Worm (Caenorhabditis elegans) whole organism, late embryonic: ENCODE results near the gene nhr-193.

Source experiments
- F13H6.1 ChIP-seq: sonication (generic microtip); optimal IDR thresholded peaks from 2 replicates; lab custom pipeline; 2016; ENCODE audit warnings: missing genetic modification characterization, missing compliant biosample characterization
- K02D7.2 ChIP-seq: sonication (generic microtip); optimal IDR thresholded peaks from 2 replicates; lab custom pipeline; 2017; ENCODE audit warnings: mild to moderate bottlenecking, missing genetic modification characterization, missing compliant biosample characterization
- K09A11.1 ChIP-seq: sonication (generic microtip); optimal IDR thresholded peaks from 2 replicates; lab custom pipeline; 2017; ENCODE audit warnings: antibody characterized with exemption, mild to moderate bottlenecking, missing genetic modification characterization, missing compliant biosample characterization; ENCODE audit not compliant: insufficient read depth
- T23F11.4 ChIP-seq: fragments of 200-800 bp; sonication (Bioruptor generic); optimal IDR thresholded peaks from 2 replicates; lab custom pipeline; 2018; ENCODE audit warnings: mild to moderate bottlenecking, missing genetic modification characterization, missing compliant biosample characterization
- Y22D7AL.16 ChIP-seq: sonication (generic microtip); optimal IDR thresholded peaks from 2 replicates; lab custom pipeline; 2016; ENCODE audit warnings: missing genetic modification characterization, missing compliant biosample characterization
- ceh-14 ChIP-seq: sonication (generic microtip); optimal IDR thresholded peaks from 2 replicates; lab custom pipeline; 2016; ENCODE audit warnings: missing genotype, missing genetic modification characterization, missing compliant biosample characterization
- ceh-18 ChIP-seq: sonication (generic microtip); optimal IDR thresholded peaks from 2 replicates; lab custom pipeline; 2016; ENCODE audit warnings: missing genetic modification characterization, missing compliant biosample characterization
- ceh-22 ChIP-seq: sonication (generic microtip); optimal IDR thresholded peaks from 2 replicates; lab custom pipeline; 2017; ENCODE audit warnings: missing biosample characterization, missing genetic modification characterization
- ceh-30 ChIP-seq: fragments of 150-350 bp; optimal IDR thresholded peaks from 2 replicates; lab custom pipeline; 2014; ENCODE audit warnings: missing biosample characterization, missing genetic modification characterization
- ceh-34 ChIP-seq: sonication (generic microtip); optimal IDR thresholded peaks from 2 replicates; lab custom pipeline; 2016; ENCODE audit warnings: mild to moderate bottlenecking, missing genetic modification characterization, missing compliant biosample characterization
- ceh-45 ChIP-seq: fragments of 200-800 bp; sonication (Bioruptor generic); IDR thresholded peaks from 2 replicates; pipeline ENCODE4 v1.3.6; 2022; ENCODE audit warnings: missing genetic modification reagents, missing genetic modification characterization, missing compliant biosample characterization
- ceh-48 ChIP-seq: sonication (generic microtip); optimal IDR thresholded peaks from 2 replicates; lab custom pipeline; 2016; ENCODE audit warnings: missing genetic modification characterization, inconsistent platforms, missing compliant biosample characterization
- ceh-6 ChIP-seq: fragments of 200-800 bp; sonication (Bioruptor generic); optimal IDR thresholded peaks from 2 replicates; lab custom pipeline; 2018; ENCODE audit warnings: mild to moderate bottlenecking, missing genetic modification characterization, missing compliant biosample characterization
- ceh-9 ChIP-seq: sonication (generic microtip); optimal IDR thresholded peaks from 2 replicates; lab custom pipeline; 2016; ENCODE audit warnings: mild to moderate bottlenecking, missing genetic modification characterization, inconsistent platforms, missing compliant biosample characterization
- dve-1 ChIP-seq: sonication (generic microtip); optimal IDR thresholded peaks from 2 replicates; lab custom pipeline; 2017; ENCODE audit warnings: antibody characterized with exemption, mild to moderate bottlenecking, missing genetic modification characterization, missing compliant biosample characterization
- elt-2 ChIP-seq: sonication (generic microtip); optimal IDR thresholded peaks from 2 replicates; lab custom pipeline; 2016; ENCODE audit warnings: missing genetic modification reagents, missing genetic modification characterization, missing compliant biosample characterization
- elt-4 ChIP-seq: sonication (generic microtip); optimal IDR thresholded peaks from 2 replicates; lab custom pipeline; 2016; ENCODE audit warnings: missing genetic modification characterization, missing compliant biosample characterization
- eyg-1 ChIP-seq: sonication (generic microtip); optimal IDR thresholded peaks from 2 replicates; lab custom pipeline; 2016; ENCODE audit warnings: missing genotype, missing genetic modification characterization, missing compliant biosample characterization
- fax-1 ChIP-seq: sonication (generic microtip); optimal IDR thresholded peaks from 2 replicates; lab custom pipeline; 2016; ENCODE audit warnings: missing genotype, missing genetic modification characterization, missing compliant biosample characterization
- fkh-10 ChIP-seq: fragments of 150-350 bp; optimal IDR thresholded peaks from 2 replicates; lab custom pipeline; 2014; ENCODE audit warnings: missing biosample characterization, missing genetic modification reagents, missing genetic modification characterization
- fkh-6 ChIP-seq: sonication (generic microtip); optimal IDR thresholded peaks from 2 replicates; lab custom pipeline; 2016; ENCODE audit warnings: missing genetic modification characterization, missing compliant biosample characterization
- hlh-13 ChIP-seq: fragments of 200-800 bp; sonication (Bioruptor generic); optimal IDR thresholded peaks from 2 replicates; lab custom pipeline; 2018; ENCODE audit warnings: mild to moderate bottlenecking, missing genetic modification characterization, missing compliant biosample characterization
- hlh-15 ChIP-seq: sonication (generic microtip); optimal IDR thresholded peaks from 2 replicates; lab custom pipeline; 2016; ENCODE audit warnings: missing genetic modification characterization, missing compliant biosample characterization
- hlh-30 ChIP-seq: sonication (generic microtip); optimal IDR thresholded peaks from 2 replicates; lab custom pipeline; 2017; ENCODE audit warnings: antibody characterized with exemption, missing genetic modification characterization, missing compliant biosample characterization; ENCODE audit not compliant: insufficient read depth
- hlh-6 ChIP-seq: sonication (generic microtip); optimal IDR thresholded peaks from 2 replicates; lab custom pipeline; 2016; ENCODE audit warnings: missing genotype, missing genetic modification characterization, missing compliant biosample characterization
- lim-6 ChIP-seq: sonication (generic microtip); optimal IDR thresholded peaks from 2 replicates; lab custom pipeline; 2016; ENCODE audit warnings: missing genetic modification characterization, missing compliant biosample characterization
- nfya-1 ChIP-seq: sonication (generic microtip); optimal IDR thresholded peaks from 2 replicates; lab custom pipeline; 2017; ENCODE audit warnings: missing genetic modification characterization, mild to moderate bottlenecking, missing compliant biosample characterization, antibody characterized with exemption, moderate library complexity
- nhr-11 ChIP-seq: fragments of 150-350 bp; optimal IDR thresholded peaks from 2 replicates; lab custom pipeline; 2014; ENCODE audit warnings: missing biosample characterization, missing genetic modification characterization
- npax-4 ChIP-seq: sonication (generic microtip); optimal IDR thresholded peaks from 2 replicates; lab custom pipeline; 2016; ENCODE audit warnings: missing genetic modification characterization, missing compliant biosample characterization
- odd-2 ChIP-seq: sonication (generic microtip); optimal IDR thresholded peaks from 2 replicates; lab custom pipeline; 2017; ENCODE audit warnings: antibody characterized with exemption, mild to moderate bottlenecking, missing genetic modification characterization, missing compliant biosample characterization
- pag-3 ChIP-seq: sonication (generic microtip); optimal IDR thresholded peaks from 2 replicates; lab custom pipeline; 2016; ENCODE audit warnings: missing compliant biosample characterization, missing genetic modification characterization, borderline replicate concordance
- pat-9 ChIP-seq: fragments of 200-800 bp; sonication (Bioruptor generic); optimal IDR thresholded peaks from 2 replicates; lab custom pipeline; 2018; ENCODE audit warnings: mild to moderate bottlenecking, missing genetic modification characterization, moderate library complexity, missing compliant biosample characterization
- pha-2 ChIP-seq: sonication (generic microtip); optimal IDR thresholded peaks from 2 replicates; lab custom pipeline; 2017; ENCODE audit warnings: mild to moderate bottlenecking, missing genetic modification characterization, missing compliant biosample characterization
- pha-4 ChIP-seq: fragments of 150-350 bp; optimal IDR thresholded peaks from 2 replicates; lab custom pipeline; 2018; ENCODE audit warnings: missing biosample characterization, missing genetic modification reagents, missing genetic modification characterization
- pqm-1 ChIP-seq: sonication (generic microtip); optimal IDR thresholded peaks from 2 replicates; lab custom pipeline; 2016; ENCODE audit warnings: missing genetic modification characterization, missing compliant biosample characterization
- pros-1 ChIP-seq: fragments of 150-350 bp; optimal IDR thresholded peaks from 2 replicates; lab custom pipeline; 2014; ENCODE audit warnings: missing biosample characterization, missing genetic modification reagents, missing genetic modification characterization
- sdc-2 ChIP-seq: sonication (generic microtip); optimal IDR thresholded peaks from 2 replicates; lab custom pipeline; 2016; ENCODE audit warnings: missing genotype, missing genetic modification characterization, missing compliant biosample characterization
- sox-2 ChIP-seq: fragments of 200-800 bp; sonication (Bioruptor generic); IDR thresholded peaks from 2 replicates; pipeline ENCODE4 v1.3.6; 2022; ENCODE audit warnings: missing genetic modification reagents, missing genetic modification characterization, missing compliant biosample characterization
- syd-9 ChIP-seq: sonication (generic microtip); optimal IDR thresholded peaks from 2 replicates; lab custom pipeline; 2016; ENCODE audit warnings: mild to moderate bottlenecking, missing genetic modification characterization, moderate library complexity, missing compliant biosample characterization
- tbx-2 ChIP-seq: sonication (generic microtip); optimal IDR thresholded peaks from 2 replicates; lab custom pipeline; 2016; ENCODE audit warnings: missing genetic modification characterization, missing compliant biosample characterization
- unc-3 ChIP-seq, 2 experiments: fragments of 200-800 bp in 1 of 2; sonication (Bioruptor generic) in 1 of 2; sonication (generic microtip) in 1 of 2; conservative IDR thresholded peaks in 1 of 2; optimal IDR thresholded peaks in 1 of 2; 2 replicates each; pipeline versions ENCODE4 v1.3.6 to Lab custom; 2016 to 2022; ENCODE audit warnings: missing compliant biosample characterization in 2 of 2, missing genetic modification characterization in 2 of 2, missing genetic modification reagents in 1 of 2
- unc-42 ChIP-seq: sonication (generic microtip); optimal IDR thresholded peaks from 2 replicates; lab custom pipeline; 2016; ENCODE audit warnings: missing genotype, missing genetic modification characterization, missing compliant biosample characterization
- unc-55 ChIP-seq: sonication (generic microtip); optimal IDR thresholded peaks from 2 replicates; lab custom pipeline; 2017; ENCODE audit warnings: missing biosample characterization, missing genetic modification reagents, missing genetic modification characterization
- unc-86 ChIP-seq: sonication (generic microtip); optimal IDR thresholded peaks from 2 replicates; lab custom pipeline; 2016; ENCODE audit warnings: missing genetic modification characterization, missing compliant biosample characterization
- zip-5 ChIP-seq: sonication (generic microtip); optimal IDR thresholded peaks from 2 replicates; lab custom pipeline; 2016; ENCODE audit warnings: missing genetic modification characterization, missing compliant biosample characterization
- ztf-16 ChIP-seq: sonication (generic microtip); optimal IDR thresholded peaks from 2 replicates; lab custom pipeline; 2017; ENCODE audit warnings: missing genetic modification characterization, missing compliant biosample characterization

nhr-193 gene

ce11 chrV:16351757-16352156 is 9.6 kb downstream of the nhr-193 start:
- TF ChIP-seq zip-5 (no peak), F13H6.1 (no peak), hlh-13 (GFP tag; lab: Kevin White, UChicago) (no peak), K09A11.1 (tag; lab: Kevin White, UChicago) (no peak), pha-4 (tag; lab: Kevin White, UChicago) (no peak)

- TF ChIP-seq unc-42 (tag; lab: Kevin White, UChicago): no peak
- peak; percentile 49 for TF ChIP-seq ceh-18 (tag; lab: Kevin White, UChicago)
- peak; percentile 32 for TF ChIP-seq nfya-1 (tag; lab: Kevin White, UChicago)
Observed at ce11 chrV:16352282-16352681, 10.2 kb downstream of the nhr-193 start.

DNA sequence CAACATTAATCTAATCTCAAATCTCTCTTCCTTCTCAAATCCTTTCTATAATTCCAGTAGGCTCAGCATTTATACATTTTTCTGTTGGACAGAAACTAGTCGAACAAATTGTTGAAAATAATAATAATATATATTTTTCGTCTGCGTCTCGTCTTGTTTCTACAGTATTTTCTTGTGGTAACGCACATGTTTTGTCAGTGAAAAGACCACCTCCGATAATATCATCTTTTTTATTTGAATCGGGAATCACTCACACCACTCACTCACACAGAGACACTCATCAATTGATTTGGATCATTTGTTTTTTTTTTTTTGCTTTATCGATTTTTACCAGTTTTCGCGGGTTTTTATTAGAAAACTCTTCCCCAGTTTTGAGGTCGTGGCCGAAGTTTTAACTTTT is 12.6 kb downstream of the nhr-193 start:
- TF ChIP-seq ceh-9 (tag; lab: Kevin White, UChicago): no peak

DNA sequence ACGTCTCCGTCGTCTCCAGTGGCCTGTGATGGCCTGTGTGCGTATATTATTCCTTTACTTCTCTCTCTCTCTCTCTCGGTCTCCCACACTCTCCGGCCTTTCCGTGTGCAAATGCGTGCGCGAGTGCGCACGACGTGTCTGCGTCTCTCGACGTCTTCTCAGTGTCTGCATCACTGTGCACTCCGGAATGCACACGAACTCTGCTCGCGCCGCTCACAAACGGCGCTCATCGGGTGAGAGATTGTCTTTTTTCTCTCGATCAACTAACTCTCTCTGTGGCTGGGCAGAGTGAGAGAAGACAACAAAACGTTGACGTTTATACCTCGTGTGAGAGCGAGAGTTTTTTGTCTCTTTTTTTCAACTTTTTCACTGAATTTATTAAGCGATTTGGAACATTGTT is 13.8 kb downstream of the nhr-193 start:
- TF ChIP-seq ceh-45 (GFP tag; lab: Robert Waterston, UW) (no peak), unc-3 (GFP tag; conservative IDR thresholded peaks at IDR 0.05; lab: Robert Waterston, UW) (no peak), unc-3 (tag; optimal IDR thresholded peaks at IDR 0.05; lab: Kevin White, UChicago) (no peak), T23F11.4 (GFP tag; lab: Kevin White, UChicago) (no peak), ceh-6 (GFP tag; lab: Kevin White, UChicago) (no peak), pag-3 (tag; lab: Kevin White, UChicago) (no peak), pqm-1 (tag; lab: Kevin White, UChicago) (peak; percentile 68), zip-5 (no peak), nhr-11 (no peak), sdc-2 (tag; lab: Kevin White, UChicago) (peak; percentile 49), ceh-9 (tag; lab: Kevin White, UChicago) (no peak), ceh-30 (peak; percentile 47), Y22D7AL.16 (tag; lab: Kevin White, UChicago) (no peak), ceh-14 (tag; lab: Kevin White, UChicago) (peak; percentile 58), npax-4 (tag; lab: Kevin White, UChicago) (no peak), lim-6 (tag; lab: Kevin White, UChicago) (peak; percentile 41), fax-1 (tag; lab: Kevin White, UChicago) (no peak), ceh-18 (tag; lab: Kevin White, UChicago) (peak; percentile 87), eyg-1 (tag; lab: Kevin White, UChicago) (peak; percentile 62), ceh-22 (peak; percentile 59), syd-9 (tag; lab: Kevin White, UChicago) (no peak), elt-2 (tag; lab: Kevin White, UChicago) (peak; percentile 56), dve-1 (tag; lab: Kevin White, UChicago) (peak; percentile 37), unc-86 (tag; lab: Kevin White, UChicago) (no peak), unc-55 (GFP tag; lab: Kevin White, UChicago) (peak; percentile 92), pha-2 (tag; lab: Kevin White, UChicago) (peak; percentile 50), sox-2 (GFP tag; lab: Robert Waterston, UW) (no peak), tbx-2 (peak; percentile 83), K02D7.2 (tag; lab: Kevin White, UChicago) (no peak), fkh-6 (tag; lab: Kevin White, UChicago) (no peak), nfya-1 (tag; lab: Kevin White, UChicago) (peak; percentile 92), hlh-13 (GFP tag; lab: Kevin White, UChicago) (no peak), K09A11.1 (tag; lab: Kevin White, UChicago) (peak; percentile 42), hlh-6 (tag; lab: Kevin White, UChicago) (no peak), hlh-15 (tag; lab: Kevin White, UChicago) (no peak), pros-1 (peak; percentile 96), ceh-48 (tag; lab: Kevin White, UChicago) (no peak), ceh-34 (tag; lab: Kevin White, UChicago) (peak; percentile 65), elt-4 (tag; lab: Kevin White, UChicago) (no peak), odd-2 (tag; lab: Kevin White, UChicago) (no peak), fkh-10 (GFP tag; lab: Kevin White, UChicago) (no peak), hlh-30 (peak; percentile 76), ztf-16 (tag; lab: Kevin White, UChicago) (peak; percentile 53), pat-9 (tag; lab: Kevin White, UChicago) (no peak)
